Fruit fly (Drosophila melanogaster): Measurements from ENCODE around the gene CG7394.

The CG7394 gene

DNA sequence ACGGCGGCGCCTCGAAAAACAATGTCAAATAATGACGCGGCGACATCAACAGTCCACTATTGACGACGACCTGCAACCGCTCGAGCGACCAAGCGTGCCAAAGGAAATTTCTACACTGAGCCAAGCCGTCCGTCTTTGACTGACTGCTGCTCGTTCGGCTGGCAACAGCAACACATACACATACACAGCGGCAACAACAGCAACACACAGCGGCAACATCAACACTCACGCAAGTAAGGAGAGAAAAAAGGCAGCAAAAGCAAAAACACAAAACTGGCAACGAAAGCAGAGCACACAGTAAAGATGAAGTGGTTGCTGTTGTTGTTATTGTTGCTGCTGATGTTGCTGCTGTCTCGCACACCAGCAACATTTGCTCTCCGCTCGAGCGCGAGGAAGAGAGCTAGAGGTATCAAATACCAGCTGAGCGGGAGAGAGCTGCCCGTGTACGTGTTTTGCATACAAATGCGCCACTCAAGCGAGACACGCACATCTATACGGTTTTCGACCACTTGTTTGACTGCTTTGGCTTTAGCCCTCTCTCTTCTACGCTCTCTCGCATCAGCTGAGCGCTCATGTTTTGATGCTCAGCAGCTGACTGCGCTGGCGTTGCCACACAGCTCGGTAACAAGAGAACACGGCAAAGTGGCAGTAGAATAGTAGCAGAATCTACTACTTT, 8.7 kb upstream of the CG7394 start (continued):
- TF ChIP-seq CG5245 (GFP tag; optimal IDR thresholded peaks at IDR 0.05) (no peak), fd96Cb (tag; optimal IDR thresholded peaks at IDR 0.05) (no peak), CG8359 (GFP tag; optimal IDR thresholded peaks at IDR 0.05; ENCODE audit: borderline replicate concordance) (no peak), dati (GFP tag; IDR thresholded peaks at IDR 0.05) (no peak), luna (GFP tag; optimal IDR thresholded peaks at IDR 0.05) (no peak), Oaz (GFP tag; IDR thresholded peaks at IDR 0.05) (no peak), tgo (GFP tag; IDR thresholded peaks at IDR 0.05) (no peak), oc (tag; optimal IDR thresholded peaks at IDR 0.05) (peak; percentile 39), Blimp-1 (GFP tag; optimal IDR thresholded peaks at IDR 0.05) (peak; percentile 32), Myb (GFP tag; optimal IDR thresholded peaks at IDR 0.05) (no peak), CG10274 (GFP tag; optimal IDR thresholded peaks at IDR 0.05) (no peak), peb (GFP tag; IDR thresholded peaks at IDR 0.05) (no peak), CG12236 (GFP tag; optimal IDR thresholded peaks at IDR 0.05) (no peak), kah (GFP tag; optimal IDR thresholded peaks at IDR 0.05) (peak; percentile 100), nau (GFP tag; optimal IDR thresholded peaks at IDR 0.05) (peak; percentile 51), CG33213 (GFP tag; optimal IDR thresholded peaks at IDR 0.05) (no peak), CG17912 (GFP tag; optimal IDR thresholded peaks at IDR 0.05) (peak; percentile 7), gcm2 (GFP tag; optimal IDR thresholded peaks at IDR 0.05) (peak; percentile 26), ERR (GFP tag; optimal IDR thresholded peaks at IDR 0.05) (no peak), wek (GFP tag; optimal IDR thresholded peaks at IDR 0.05) (peak; percentile 1), CG2875 (GFP tag; optimal IDR thresholded peaks at IDR 0.05) (peak; percentile 13), CG2116 (GFP tag; optimal IDR thresholded peaks at IDR 0.05) (no peak), CG6272 (GFP tag; IDR thresholded peaks at IDR 0.05) (no peak), onecut (GFP tag; IDR thresholded peaks at IDR 0.05) (no peak), HLH54F (GFP tag; optimal IDR thresholded peaks at IDR 0.05) (no peak), lov (optimal IDR thresholded peaks at IDR 0.05) (no peak), lov (GFP tag; IDR thresholded peaks at IDR 0.05) (peak; percentile 68; the same call in 1 of the 3 replicates), CG6791 (GFP tag; IDR thresholded peaks at IDR 0.05; ENCODE audit: partially characterized antibody) (peak; percentile 49; the same call in 2 of the 3 replicates), ftz-f1 (GFP tag; optimal IDR thresholded peaks at IDR 0.05) (peak; percentile 59), NK7.1 (GFP tag; optimal IDR thresholded peaks at IDR 0.05) (no peak), CG16815 (GFP tag; optimal IDR thresholded peaks at IDR 0.05) (no peak), exex (tag; optimal IDR thresholded peaks at IDR 0.05) (no peak), cas (GFP tag; IDR thresholded peaks at IDR 0.05) (no peak), gro (GFP tag; optimal IDR thresholded peaks at IDR 0.05) (no peak), en (GFP tag; optimal IDR thresholded peaks at IDR 0.05) (no peak), fu2 (GFP tag; optimal IDR thresholded peaks at IDR 0.05) (no peak), Med (GFP tag) (peak; percentile 92), NC2α (GFP tag; optimal IDR thresholded peaks at IDR 0.05) (no peak), HmgD (GFP tag; optimal IDR thresholded peaks at IDR 0.05) (peak; percentile 20), CG4820 (GFP tag; optimal IDR thresholded peaks at IDR 0.05) (no peak), NC2β (GFP tag; optimal IDR thresholded peaks at IDR 0.05) (peak; percentile 1), fd102C (GFP tag; optimal IDR thresholded peaks at IDR 0.05) (no peak), twi (tag; optimal IDR thresholded peaks at IDR 0.05) (no peak), E2f2 (GFP tag; IDR thresholded peaks at IDR 0.05) (no peak), run (tag; optimal IDR thresholded peaks at IDR 0.05) (peak; percentile 5), wdn (GFP tag; IDR thresholded peaks at IDR 0.05) (0 out of 2 replicates have a peak, but pooled peaks have one; percentile 15), CG8281 (tag; optimal IDR thresholded peaks at IDR 0.05) (no peak), CkIIα-i1 (GFP tag; IDR thresholded peaks at IDR 0.05) (no peak), lmd (GFP tag; IDR thresholded peaks at IDR 0.05) (no peak), dmrt11E (tag; optimal IDR thresholded peaks at IDR 0.05) (no peak), CG12104 (GFP tag; optimal IDR thresholded peaks at IDR 0.05) (no peak)

All from whole organism, embryonic.